Worm (Caenorhabditis elegans) whole organism, L3 larva: ENCODE data around the gene srxa-8.
A peak's percentile ranks its signal among the peaks of the same experiment; 100 is the strongest.

Source experiments
- R02D3.7 ChIP-seq: fragments of 150-350 bp; optimal IDR thresholded peaks from 2 replicates; lab custom pipeline; 2014; ENCODE audit warnings: missing biosample characterization, missing genetic modification characterization
- aly-2 ChIP-seq: fragments of 150-350 bp; optimal IDR thresholded peaks from 2 replicates; lab custom pipeline; 2014; ENCODE audit warnings: missing biosample characterization, missing genetic modification characterization
- ama-1 ChIP-seq: fragments of 150-350 bp; optimal IDR thresholded peaks from 2 replicates; lab custom pipeline; 2018
- ceh-28 ChIP-seq: fragments of 150-350 bp; optimal IDR thresholded peaks from 2 replicates; lab custom pipeline; 2014; ENCODE audit warnings: missing biosample characterization, missing genetic modification reagents, missing genetic modification characterization
- ceh-82 ChIP-seq: fragments of 150-350 bp; optimal IDR thresholded peaks from 2 replicates; lab custom pipeline; 2014; ENCODE audit warnings: missing biosample characterization, missing genetic modification characterization
- ceh-9 ChIP-seq: sonication (generic microtip); optimal IDR thresholded peaks from 2 replicates; lab custom pipeline; 2018; ENCODE audit warnings: missing biosample characterization, missing genetic modification characterization
- egl-5 ChIP-seq: fragments of 150-350 bp; optimal IDR thresholded peaks from 2 replicates; lab custom pipeline; 2017; ENCODE audit warnings: missing biosample characterization, missing genetic modification reagents, missing genetic modification characterization, inconsistent platforms
- elt-1 ChIP-seq: fragments of 150-350 bp; optimal IDR thresholded peaks from 2 replicates; lab custom pipeline; 2014; ENCODE audit warnings: missing biosample characterization, missing genetic modification characterization
- elt-2 ChIP-seq: sonication (generic microtip); optimal IDR thresholded peaks from 2 replicates; lab custom pipeline; 2016; ENCODE audit warnings: missing genetic modification reagents, mild to moderate bottlenecking, missing genetic modification characterization, missing compliant biosample characterization
- elt-3 ChIP-seq, 3 experiments: fragments of 150-350 bp in 1 of 3; sonication (generic microtip) in 2 of 3; optimal IDR thresholded peaks; 2 replicates in 2 of 3; 4 replicates in 1 of 3; lab custom pipeline; 2014 to 2017; ENCODE audit warnings: missing biosample characterization in 3 of 3, missing genetic modification characterization in 3 of 3
- eor-1 ChIP-seq, 2 experiments: fragments of 150-350 bp; optimal IDR thresholded peaks; 2 replicates each; lab custom pipeline; 2014 to 2018; ENCODE audit warnings: missing biosample characterization in 2 of 2, missing genetic modification characterization in 2 of 2
- fkh-10 ChIP-seq: sonication (generic microtip); optimal IDR thresholded peaks from 2 replicates; lab custom pipeline; 2017; ENCODE audit warnings: missing biosample characterization, missing genetic modification reagents, missing genetic modification characterization
- fkh-2 ChIP-seq: fragments of 150-350 bp; optimal IDR thresholded peaks from 2 replicates; lab custom pipeline; 2014; ENCODE audit warnings: missing biosample characterization, missing genetic modification reagents, missing genetic modification characterization
- fos-1 ChIP-seq: fragments of 150-350 bp; optimal IDR thresholded peaks from 2 replicates; lab custom pipeline; 2014; ENCODE audit warnings: missing biosample characterization, missing genetic modification characterization
- jun-1 ChIP-seq: fragments of 150-350 bp; optimal IDR thresholded peaks from 2 replicates; lab custom pipeline; 2014; ENCODE audit warnings: missing biosample characterization, missing genetic modification reagents, missing genetic modification characterization
- lin-15B ChIP-seq: fragments of 150-350 bp; optimal IDR thresholded peaks from 2 replicates; lab custom pipeline; 2014; ENCODE audit warnings: missing biosample characterization, missing genetic modification characterization
- lin-39 ChIP-seq: fragments of 150-350 bp; optimal IDR thresholded peaks from 2 replicates; lab custom pipeline; 2018; ENCODE audit warnings: missing biosample characterization, missing genetic modification reagents, missing genetic modification characterization
- lsy-12 ChIP-seq: sonication (generic microtip); optimal IDR thresholded peaks from 2 replicates; lab custom pipeline; 2016; ENCODE audit warnings: mild to moderate bottlenecking, missing genetic modification characterization, missing compliant biosample characterization
- mdl-1 ChIP-seq: fragments of 150-350 bp; optimal IDR thresholded peaks from 2 replicates; lab custom pipeline; 2014; ENCODE audit warnings: missing biosample characterization, missing genetic modification characterization
- mml-1 ChIP-seq: fragments of 150-350 bp; sonication (generic microtip); optimal IDR thresholded peaks from 3 replicates; lab custom pipeline; 2014; ENCODE audit warnings: missing biosample characterization, missing genetic modification characterization
- nfya-1 ChIP-seq: sonication (generic microtip); optimal IDR thresholded peaks from 2 replicates; lab custom pipeline; 2017; ENCODE audit warnings: missing genetic modification characterization, mild to moderate bottlenecking, missing compliant biosample characterization, antibody characterized with exemption, moderate library complexity; ENCODE audit not compliant: insufficient read depth
- nhr-23 ChIP-seq: fragments of 150-350 bp; optimal IDR thresholded peaks from 2 replicates; lab custom pipeline; 2014; ENCODE audit warnings: missing biosample characterization, missing genetic modification reagents, missing genetic modification characterization
- nhr-237 ChIP-seq: fragments of 150-350 bp; optimal IDR thresholded peaks from 2 replicates; lab custom pipeline; 2014; ENCODE audit warnings: missing biosample characterization, missing genetic modification characterization
- nhr-25 ChIP-seq: sonication (generic microtip); optimal IDR thresholded peaks from 2 replicates; lab custom pipeline; 2017; ENCODE audit warnings: missing biosample characterization, missing genetic modification characterization
- nhr-43 ChIP-seq: sonication (generic microtip); optimal IDR thresholded peaks from 2 replicates; lab custom pipeline; 2016; ENCODE audit warnings: mild to moderate bottlenecking, missing genetic modification characterization, missing compliant biosample characterization; ENCODE audit not compliant: poor library complexity, severe bottlenecking
- nhr-67 ChIP-seq: fragments of 150-350 bp; optimal IDR thresholded peaks from 2 replicates; lab custom pipeline; 2014; ENCODE audit warnings: missing biosample characterization, missing genetic modification characterization
- nhr-76 ChIP-seq: fragments of 150-350 bp; sonication (generic microtip); optimal IDR thresholded peaks from 5 replicates; lab custom pipeline; 2014; ENCODE audit warnings: missing biosample characterization, missing genetic modification characterization
- pqm-1 ChIP-seq: fragments of 150-350 bp; optimal IDR thresholded peaks from 2 replicates; lab custom pipeline; 2017; ENCODE audit warnings: missing biosample characterization, missing genetic modification characterization, inconsistent platforms
- sea-2 ChIP-seq: fragments of 150-350 bp; sonication (generic microtip); optimal IDR thresholded peaks from 4 replicates; lab custom pipeline; 2014; ENCODE audit warnings: missing biosample characterization, missing genetic modification reagents, missing genetic modification characterization
- skn-1 ChIP-seq: fragments of 150-350 bp; optimal IDR thresholded peaks from 2 replicates; lab custom pipeline; 2014; ENCODE audit warnings: missing biosample characterization, missing genetic modification characterization
- snpc-4 ChIP-seq: fragments of 150-350 bp; optimal IDR thresholded peaks from 2 replicates; lab custom pipeline; 2014; ENCODE audit warnings: missing biosample characterization, missing genetic modification characterization
- tbx-2 ChIP-seq: sonication (generic microtip); optimal IDR thresholded peaks from 2 replicates; lab custom pipeline; 2016; ENCODE audit warnings: mild to moderate bottlenecking, missing genetic modification characterization, missing compliant biosample characterization
- unc-39 ChIP-seq: sonication (generic microtip); optimal IDR thresholded peaks from 4 replicates; lab custom pipeline; 2017; ENCODE audit warnings: missing biosample characterization, missing genetic modification characterization
- unc-62 ChIP-seq: fragments of 150-350 bp; sonication (generic microtip); optimal IDR thresholded peaks from 4 replicates; lab custom pipeline; 2014; ENCODE audit warnings: missing biosample characterization, missing genetic modification reagents, missing genetic modification characterization
- zag-1 ChIP-seq: fragments of 150-350 bp; optimal IDR thresholded peaks from 2 replicates; lab custom pipeline; 2014; ENCODE audit warnings: missing biosample characterization, missing genetic modification characterization
- ztf-11 ChIP-seq: fragments of 150-350 bp; optimal IDR thresholded peaks from 2 replicates; lab custom pipeline; 2014; ENCODE audit warnings: missing biosample characterization, missing genetic modification characterization

The srxa-8 gene

DNA sequence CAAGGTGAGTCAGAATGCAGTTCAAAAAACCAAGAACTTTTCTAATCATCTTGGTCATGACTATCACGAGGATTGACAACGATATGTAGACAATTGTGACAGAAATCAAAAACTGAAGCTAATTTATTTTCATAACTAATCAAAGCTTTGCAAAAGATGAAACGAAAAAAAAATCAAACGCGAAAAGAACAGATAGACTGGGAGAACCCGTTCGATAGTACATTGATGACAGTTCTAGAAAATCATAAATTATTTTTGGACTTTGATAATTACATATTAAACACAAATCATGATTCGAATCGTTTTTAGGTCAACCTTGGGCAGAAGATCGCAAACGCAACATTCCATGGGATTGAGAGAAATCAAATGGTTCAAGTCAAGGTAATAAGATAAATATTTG lies 16.4 kb upstream of the srxa-8 start:
- TF ChIP-seq lin-39 (tag; lab: Kevin White, UChicago) = no peak
- TF ChIP-seq fkh-10 (GFP tag; lab: Kevin White, UChicago) = no peak
- no peak for TF ChIP-seq skn-1
- TF ChIP-seq jun-1 (tag; lab: Kevin White, UChicago) = peak; percentile 11
- TF ChIP-seq zag-1 (tag; lab: Kevin White, UChicago) = no peak
- TF ChIP-seq ztf-11 (tag; lab: Kevin White, UChicago) = no peak
- TF ChIP-seq egl-5 (tag; lab: Kevin White, UChicago) = no peak
- TF ChIP-seq lsy-12 = peak; percentile 52
- no peak for TF ChIP-seq eor-1 (tag; optimal IDR thresholded peaks at IDR 0.05; lab: Kevin White, UChicago)
- TF ChIP-seq nhr-23 (tag; lab: Kevin White, UChicago) = peak; percentile 57
- TF ChIP-seq unc-62 (GFP tag; lab: Kevin White, UChicago) = peak; percentile 8
- no peak for TF ChIP-seq elt-1
- TF ChIP-seq ama-1 = peak; percentile 9
- TF ChIP-seq tbx-2 (tag; lab: Kevin White, UChicago) = no peak
- TF ChIP-seq fos-1 (tag; lab: Kevin White, UChicago) = peak; percentile 19
- no peak for TF ChIP-seq sea-2
- TF ChIP-seq nhr-43 (tag; lab: Kevin White, UChicago) = peak; percentile 69
- TF ChIP-seq R02D3.7 = no peak
- TF ChIP-seq nhr-67 (tag; lab: Kevin White, UChicago) = no peak
- TF ChIP-seq ceh-82 = no peak
- TF ChIP-seq nhr-76 (tag; lab: Kevin White, UChicago) = no peak
- TF ChIP-seq mdl-1 = no peak
- TF ChIP-seq nfya-1 (tag; lab: Kevin White, UChicago) = peak; percentile 20
- TF ChIP-seq elt-3 (tag; optimal IDR thresholded peaks at IDR 0.05; lab: Kevin White, UChicago) = peak in 1 of 3 experiments; percentile 63
- no peak for TF ChIP-seq pqm-1 (tag; lab: Kevin White, UChicago)
- TF ChIP-seq nhr-25 (tag; lab: Kevin White, UChicago) = peak; percentile 77
- TF ChIP-seq unc-39 (tag; lab: Kevin White, UChicago) = no peak

DNA sequence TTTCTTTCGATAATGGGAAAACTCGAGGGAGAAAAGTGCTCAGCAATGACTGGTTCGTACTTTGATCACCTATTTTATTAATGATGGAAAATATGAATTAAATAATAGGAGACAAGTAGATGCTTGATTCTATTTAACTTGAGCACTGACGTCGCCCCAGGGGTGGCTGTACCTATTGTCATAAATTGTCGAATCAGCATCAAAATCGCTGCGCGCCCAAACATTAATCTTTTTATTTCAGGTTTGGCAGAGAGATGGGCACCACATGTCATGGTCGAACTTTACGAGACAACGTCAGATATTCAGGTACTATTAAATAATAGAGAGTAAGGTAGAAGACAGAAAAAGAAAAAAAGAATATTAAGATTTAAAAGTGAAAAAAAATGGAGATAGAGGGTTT lies 15.7 kb upstream of the srxa-8 start:
- TF ChIP-seq pqm-1 (tag; lab: Kevin White, UChicago) (no peak), nhr-25 (tag; lab: Kevin White, UChicago) (peak; percentile 19)
- TF ChIP-seq, all 47 proteins: peak for 1

DNA sequence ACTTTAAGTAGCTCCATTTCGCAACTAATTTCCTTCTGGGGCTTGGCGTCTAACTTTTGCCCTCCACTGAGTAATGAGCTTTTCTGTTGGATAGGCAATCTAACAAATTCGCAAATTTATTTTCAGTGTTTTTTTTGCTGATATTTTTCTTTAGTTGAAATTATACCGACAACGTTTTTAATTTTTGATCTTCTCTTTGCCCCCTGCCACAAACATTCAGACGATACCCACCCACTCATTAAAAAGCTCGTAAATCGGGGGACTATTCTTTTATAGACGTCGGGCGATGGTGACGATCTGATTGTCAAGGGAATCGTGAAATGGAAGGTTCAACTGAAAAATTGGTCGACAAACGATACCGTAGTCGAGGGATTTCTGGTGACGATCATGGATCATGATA lies 15.1 kb upstream of the srxa-8 start:
- TF ChIP-seq nhr-43 (tag; lab: Kevin White, UChicago) (no peak), R02D3.7 (no peak), nhr-76 (tag; lab: Kevin White, UChicago) (no peak), ztf-11 (tag; lab: Kevin White, UChicago) (no peak), fkh-2 (no peak), snpc-4 (tag; lab: Kevin White, UChicago) (no peak), lin-39 (tag; lab: Kevin White, UChicago) (no peak)

DNA sequence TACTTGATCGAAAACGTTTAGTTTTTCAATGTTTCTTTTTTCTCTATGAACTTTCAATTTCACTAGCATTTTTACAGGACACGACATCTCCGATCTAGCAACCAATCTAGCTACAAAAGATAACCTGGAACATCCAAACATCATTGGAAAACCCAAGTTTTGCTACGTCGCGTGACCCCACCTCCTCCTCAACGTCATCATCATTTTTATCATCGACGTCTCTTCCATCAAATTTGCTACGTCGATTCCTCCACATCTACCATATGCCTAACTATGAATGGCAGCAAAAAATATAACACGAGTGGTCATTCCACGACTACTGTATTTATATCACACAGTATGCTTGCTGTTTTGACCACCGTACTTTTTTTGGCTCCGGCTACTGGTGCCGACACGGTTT lies 14.2 kb upstream of the srxa-8 start, which contains the start of gene F46G10.2:
F46G10.2 (plus strand) TSS at position 78 of the 400 bp plus-strand sequence.
- TF ChIP-seq aly-2 (tag; lab: Kevin White, UChicago) (no peak), nhr-23 (tag; lab: Kevin White, UChicago) (peak; percentile 19), nhr-25 (tag; lab: Kevin White, UChicago) (no peak), ama-1 (peak; percentile 58), nhr-237 (no peak), fkh-10 (GFP tag; lab: Kevin White, UChicago) (no peak), ceh-28 (tag; lab: Kevin White, UChicago) (no peak), elt-3 (tag; optimal IDR thresholded peaks at IDR 0.05; lab: Kevin White, UChicago) (no peak), lin-15B (no peak), ceh-9 (tag; lab: Kevin White, UChicago) (no peak)

DNA sequence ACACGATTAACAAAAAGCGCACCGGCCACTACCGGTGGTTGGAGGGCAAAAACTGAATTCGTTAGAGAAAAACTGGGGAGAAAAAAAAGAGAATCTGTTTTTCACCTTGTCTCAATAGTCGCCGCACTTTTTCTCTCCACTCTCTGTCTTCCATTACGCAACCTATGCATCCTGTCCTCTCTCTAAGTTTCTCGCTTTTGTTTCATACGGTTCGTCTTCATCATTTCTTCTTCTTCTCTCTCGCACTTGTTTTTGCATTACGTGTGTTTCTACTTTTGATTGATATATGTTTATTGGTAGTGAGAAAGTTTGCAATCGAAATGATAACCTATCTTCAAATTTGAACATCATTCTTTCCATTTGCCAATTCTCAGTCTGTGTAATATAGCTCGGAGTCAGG lies 11.9 kb upstream of the srxa-8 start:
- TF ChIP-seq egl-5 (tag; lab: Kevin White, UChicago) (peak; percentile 53), nhr-67 (tag; lab: Kevin White, UChicago) (no peak), nfya-1 (tag; lab: Kevin White, UChicago) (peak; percentile 41), unc-62 (GFP tag; lab: Kevin White, UChicago) (peak; percentile 29), unc-39 (tag; lab: Kevin White, UChicago) (no peak), nhr-25 (tag; lab: Kevin White, UChicago) (peak; percentile 56), jun-1 (tag; lab: Kevin White, UChicago) (peak; percentile 45), ceh-9 (tag; lab: Kevin White, UChicago) (no peak), mml-1 (tag; lab: Kevin White, UChicago) (no peak), elt-3 (tag; optimal IDR thresholded peaks at IDR 0.05; lab: Kevin White, UChicago) (peak in 1 of 3 experiments; percentile 35), eor-1 (tag; optimal IDR thresholded peaks at IDR 0.05; lab: Kevin White, UChicago) (no peak), nhr-23 (tag; lab: Kevin White, UChicago) (peak; percentile 72), elt-2 (tag; lab: Kevin White, UChicago) (peak; percentile 34), pqm-1 (tag; lab: Kevin White, UChicago) (peak; percentile 26), ama-1 (peak; percentile 59), lin-39 (tag; lab: Kevin White, UChicago) (no peak), ceh-28 (tag; lab: Kevin White, UChicago) (peak; percentile 15), fkh-10 (GFP tag; lab: Kevin White, UChicago) (no peak), nhr-43 (tag; lab: Kevin White, UChicago) (peak; percentile 37)
